Fruit fly (Drosophila melanogaster) S2 (cell line): Measurements from ENCODE around the gene CG16820.

ENCODE experiments used
- CG8478 ChIP-seq: fragments of >200 bp; optimal IDR thresholded peaks from 2 replicates; lab custom pipeline; 2018
- CTCF ChIP-seq, 2 experiments: fragments of >200 bp; optimal IDR thresholded peaks; 2 replicates each; lab custom pipeline; 2018

dm6 chr2L:13289689-13290088 is 43.7 kb downstream of the CG16820 start, which contains the start of gene CG31729:
- no peak for TF ChIP-seq CG8478 (lab: Kevin White, UChicago)
- TF ChIP-seq CTCF (optimal IDR thresholded peaks at IDR 0.05; lab: Kevin White, UChicago): no peak
